Worm (Caenorhabditis elegans) whole organism, mixed stage, embryonic: ENCODE data around the gene pqn-32.

Experiments
- ces-1 ChIP-seq: fragments of 150-350 bp; optimal IDR thresholded peaks from 2 replicates; lab custom pipeline; 2014; ENCODE audit warnings: missing biosample characterization, missing genetic modification reagents, missing genetic modification characterization
- lin-13 ChIP-seq: fragments of 150-350 bp; optimal IDR thresholded peaks from 2 replicates; lab custom pipeline; 2014; ENCODE audit warnings: missing biosample characterization, missing genetic modification characterization
- nhr-28 ChIP-seq: fragments of 150-350 bp; optimal IDR thresholded peaks from 2 replicates; lab custom pipeline; 2014; ENCODE audit warnings: missing biosample characterization, missing genetic modification characterization
- pha-4 ChIP-seq: fragments of 150-350 bp; optimal IDR thresholded peaks from 2 replicates; lab custom pipeline; 2018; ENCODE audit warnings: missing biosample characterization, missing genetic modification reagents, missing genetic modification characterization
- unc-62 ChIP-seq: fragments of 150-350 bp; optimal IDR thresholded peaks from 2 replicates; lab custom pipeline; 2014; ENCODE audit warnings: missing biosample characterization, missing genetic modification reagents, missing genetic modification characterization

DNA sequence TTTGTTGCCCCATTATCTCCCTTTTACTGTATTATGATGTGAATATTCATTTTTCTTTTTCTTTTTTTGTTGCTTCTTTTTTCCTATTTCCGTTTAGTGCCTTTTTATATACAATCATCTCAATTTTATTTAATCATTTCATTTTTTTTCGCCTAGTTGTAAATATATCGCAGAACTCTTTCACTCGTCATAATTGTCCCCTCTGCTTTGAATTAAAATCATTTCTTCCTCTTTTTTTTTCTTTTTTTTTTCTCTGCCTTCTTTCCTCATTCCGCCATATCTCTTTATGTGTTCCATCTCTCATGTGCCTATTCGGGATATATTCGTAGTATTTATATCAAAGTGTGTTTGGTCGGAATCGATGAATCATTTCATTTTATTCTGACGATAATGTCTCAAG lies 16.7 kb upstream of the pqn-32 start, which contains the start of gene Y81G3A.4:
- TF ChIP-seq pha-4 (tag; lab: Kevin White, UChicago) (no peak), ces-1 (GFP tag; lab: Kevin White, UChicago) (no peak), lin-13 (tag; lab: Kevin White, UChicago) (no peak), unc-62 (no peak), nhr-28 (no peak)
